Fruit fly (Drosophila melanogaster) whole organism, adult: ENCODE data around the gene Prosbeta2R2.
A peak's percentile ranks its signal among the peaks of the same experiment; 100 is the strongest.

Experiments
- Crg-1 ChIP-seq: fragments of 200-800 bp; sonication (Bioruptor generic); optimal IDR thresholded peaks from 2 replicates; lab custom pipeline; 2016; ENCODE audit warnings: missing biosample characterization, missing genetic modification characterization
- bab1 ChIP-seq: fragments of 200-800 bp; sonication (Bioruptor generic); optimal IDR thresholded peaks from 3 replicates; lab custom pipeline; 2019; ENCODE audit warnings: missing biosample characterization, mild to moderate bottlenecking, missing genetic modification characterization, moderate library complexity
- cic ChIP-seq: fragments of 200-800 bp; sonication (Bioruptor generic); optimal IDR thresholded peaks from 2 replicates; lab custom pipeline; 2017; ENCODE audit warnings: missing biosample characterization, mild to moderate bottlenecking, missing genetic modification characterization, moderate library complexity
- pad ChIP-seq: fragments of 200-800 bp; sonication (Bioruptor generic); optimal IDR thresholded peaks from 3 replicates; lab custom pipeline; 2017; ENCODE audit warnings: missing biosample characterization, missing genetic modification characterization, mild to moderate bottlenecking, moderate library complexity, missing genetic modification reagents
- tj ChIP-seq: fragments of 200-800 bp; sonication (Bioruptor generic); optimal IDR thresholded peaks from 3 replicates; lab custom pipeline; 2017; ENCODE audit warnings: missing biosample characterization, mild to moderate bottlenecking, missing genetic modification characterization, moderate library complexity

dm6 chr3R:5251243-5251865 lies 32.0 kb upstream of the Prosbeta2R2 start, which contains the start of gene CtsF:
- TF ChIP-seq cic (GFP tag; lab: Kevin White, UChicago) (peak; percentile 75), bab1 (GFP tag; lab: Kevin White, UChicago) (peak; percentile 82), pad (GFP tag; lab: Kevin White, UChicago) (peak; percentile 76), Crg-1 (GFP tag; lab: Kevin White, UChicago) (no peak), tj (peak; percentile 52)
